Worm (Caenorhabditis elegans) whole organism, early embryonic: ENCODE measurements around the gene srw-54.

Source experiments
- F13C5.2 ChIP-seq: sonication (generic microtip); optimal IDR thresholded peaks from 2 replicates; lab custom pipeline; 2017; ENCODE audit warnings: mild to moderate bottlenecking, missing genetic modification characterization, inconsistent platforms, missing compliant biosample characterization
- ama-1 ChIP-seq: fragments of 150-350 bp; optimal IDR thresholded peaks from 2 replicates; lab custom pipeline; 2014
- ceh-36 ChIP-seq: sonication (generic microtip); optimal IDR thresholded peaks from 2 replicates; lab custom pipeline; 2016; ENCODE audit warnings: missing genetic modification characterization, inconsistent platforms, missing compliant biosample characterization
- ets-7 ChIP-seq: sonication (generic microtip); optimal IDR thresholded peaks from 2 replicates; lab custom pipeline; 2016; ENCODE audit warnings: missing genotype, missing genetic modification characterization, missing compliant biosample characterization
- hmbx-1 ChIP-seq: sonication (generic microtip); optimal IDR thresholded peaks from 2 replicates; lab custom pipeline; 2016; ENCODE audit warnings: mild to moderate bottlenecking, missing genetic modification characterization, missing compliant biosample characterization
- hnd-1 ChIP-seq: sonication (generic microtip); optimal IDR thresholded peaks from 2 replicates; lab custom pipeline; 2016; ENCODE audit warnings: missing genetic modification characterization, missing compliant biosample characterization

DNA sequence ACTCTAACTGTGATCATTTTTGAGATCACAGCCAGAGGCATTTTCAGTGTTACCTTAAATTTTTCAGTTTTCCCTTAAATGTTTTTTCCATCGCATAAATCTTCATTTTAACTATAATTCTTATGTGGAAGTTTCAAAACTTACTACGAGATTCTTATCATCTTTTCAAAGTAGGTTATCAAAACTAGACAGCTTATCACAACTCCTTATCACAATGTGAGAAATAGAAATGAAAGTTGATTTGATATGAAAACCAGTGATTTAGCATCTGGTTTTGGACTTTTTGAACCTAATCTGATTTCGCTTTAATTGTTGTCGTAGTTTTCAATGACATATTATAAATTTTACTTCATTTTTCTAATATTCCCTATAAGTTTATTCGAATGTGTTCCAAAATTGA, 24.8 kb downstream of the srw-54 start, which contains the start of gene mltn-11:
- TF ChIP-seq F13C5.2 (tag; lab: Kevin White, UChicago) (no peak), hnd-1 (tag; lab: Kevin White, UChicago) (no peak), ceh-36 (tag; lab: Kevin White, UChicago) (no peak), ama-1 (lab: Kevin White, UChicago) (no peak), hmbx-1 (tag; lab: Kevin White, UChicago) (no peak), ets-7 (tag; lab: Kevin White, UChicago) (no peak)
